Worm (Caenorhabditis elegans) whole organism, early embryonic: ENCODE measurements around the gene pcp-5.

Experiments used
- B0310.2 ChIP-seq: sonication (generic microtip); optimal IDR thresholded peaks from 2 replicates; lab custom pipeline; 2016; ENCODE audit warnings: mild to moderate bottlenecking, missing genetic modification characterization, missing compliant biosample characterization
- ama-1 ChIP-seq: fragments of 150-350 bp; optimal IDR thresholded peaks from 2 replicates; lab custom pipeline; 2014
- ceh-13 ChIP-seq: fragments of 200-800 bp; sonication (Bioruptor generic); optimal IDR thresholded peaks from 2 replicates; lab custom pipeline; 2018; ENCODE audit warnings: mild to moderate bottlenecking, missing genetic modification characterization, missing compliant biosample characterization
- ceh-36 ChIP-seq: sonication (generic microtip); optimal IDR thresholded peaks from 2 replicates; lab custom pipeline; 2016; ENCODE audit warnings: missing genetic modification characterization, inconsistent platforms, missing compliant biosample characterization
- ets-7 ChIP-seq: sonication (generic microtip); optimal IDR thresholded peaks from 2 replicates; lab custom pipeline; 2016; ENCODE audit warnings: missing genotype, missing genetic modification characterization, missing compliant biosample characterization
- flt-1 ChIP-seq: fragments of 200-800 bp; sonication (Bioruptor generic); IDR thresholded peaks from 2 replicates; pipeline ENCODE4 v1.3.6; 2022; ENCODE audit warnings: missing genetic modification characterization, missing compliant biosample characterization
- hmbx-1 ChIP-seq: sonication (generic microtip); optimal IDR thresholded peaks from 2 replicates; lab custom pipeline; 2016; ENCODE audit warnings: mild to moderate bottlenecking, missing genetic modification characterization, missing compliant biosample characterization
- hnd-1 ChIP-seq: sonication (generic microtip); optimal IDR thresholded peaks from 2 replicates; lab custom pipeline; 2016; ENCODE audit warnings: missing genetic modification characterization, missing compliant biosample characterization
- pes-1 ChIP-seq: fragments of 200-800 bp; sonication (Bioruptor generic); IDR thresholded peaks from 2 replicates; pipeline ENCODE4 v1.3.6; 2022; ENCODE audit warnings: missing genetic modification reagents, missing genetic modification characterization, missing compliant biosample characterization
- tra-4 ChIP-seq: sonication (generic microtip); optimal IDR thresholded peaks from 2 replicates; lab custom pipeline; 2017; ENCODE audit warnings: missing genetic modification characterization, missing compliant biosample characterization

ce11 chrIII:7894724-7895123, 12.7 kb downstream of the pcp-5 start, which contains the start of gene ZK688.4:
- TF ChIP-seq hmbx-1 (tag; lab: Kevin White, UChicago) = no peak
- no peak for TF ChIP-seq ceh-13 (GFP tag; lab: Kevin White, UChicago)
- TF ChIP-seq flt-1 (GFP tag; lab: Robert Waterston, UW) = no peak
- no peak for TF ChIP-seq ets-7 (tag; lab: Kevin White, UChicago)
- no peak for TF ChIP-seq ceh-36
- TF ChIP-seq ama-1 (lab: Kevin White, UChicago) = no peak
- no peak for TF ChIP-seq pes-1 (GFP tag; lab: Robert Waterston, UW)
- no peak for TF ChIP-seq tra-4 (tag; lab: Kevin White, UChicago)
- TF ChIP-seq B0310.2 (tag; lab: Kevin White, UChicago) = no peak
- no peak for TF ChIP-seq hnd-1
